In the genomic region with DNA sequence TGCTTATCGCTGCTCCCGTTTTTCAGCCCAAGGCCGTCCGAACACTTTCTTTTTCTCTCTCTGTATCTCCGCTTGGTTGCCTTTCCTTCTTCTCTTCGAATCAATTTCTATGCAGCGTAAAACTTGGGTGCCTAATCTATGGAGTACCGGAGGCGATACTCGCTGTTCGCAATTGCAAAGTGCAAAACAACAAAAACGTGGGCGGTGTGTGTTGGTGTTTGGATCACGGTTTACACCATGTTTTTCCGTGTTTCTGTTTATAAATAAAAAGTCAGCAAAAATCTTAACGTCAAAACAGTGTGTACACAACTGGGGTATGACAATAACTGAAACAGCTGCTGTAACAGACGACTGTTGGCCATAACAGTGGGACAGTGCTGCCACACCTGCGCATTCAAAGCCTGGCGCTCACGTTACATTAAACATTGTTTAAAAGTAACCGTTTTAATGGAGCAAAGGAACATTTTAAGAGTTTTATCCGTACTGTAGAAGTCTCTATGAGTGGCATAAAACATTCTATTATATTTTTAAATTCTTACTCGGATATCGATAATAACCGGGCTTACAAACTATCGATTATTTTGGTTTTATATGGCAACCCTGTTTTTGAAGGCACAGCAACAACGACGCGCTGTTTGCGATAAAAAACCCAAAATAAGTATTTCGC, we compare ENCODE assay signal across 1 fruit fly cellular context.
TF ChIP-seq lines count a peak whose summit lies in the region.

TSS of gene m-cup (minus strand) at position 333 of the 667 bp plus-strand sequence.
TSS of gene Det (plus strand) at position 588 of the 667 bp plus-strand sequence.

TF ChIP-seq in whole organism, embryonic, 481 proteins besides CTCF, POLR2A, EP300 and RAD21 (continued from another document):
- TF ChIP-seq Gug (GFP tag; IDR thresholded peaks at IDR 0.05; lab: Robert Waterston, UW) (no peak), CG4424 (GFP tag; optimal IDR thresholded peaks at IDR 0.05; lab: Kevin White, UChicago) (peak; percentile 8), Trl (optimal IDR thresholded peaks at IDR 0.05; lab: Kevin White, UChicago) (no peak), Trl (GFP tag; optimal IDR thresholded peaks at IDR 0.05; lab: Kevin White, UChicago) (peak; percentile 16), CG17829 (tag; optimal IDR thresholded peaks at IDR 0.05; lab: Kevin White, UChicago) (peak; percentile 37), zen2 (GFP tag; IDR thresholded peaks at IDR 0.05; lab: Robert Waterston, UW; ENCODE audit: partially characterized antibody) (peak; percentile 26; the same call in 1 of the 3 replicates), CG12219 (GFP tag; optimal IDR thresholded peaks at IDR 0.05; lab: Kevin White, UChicago) (no peak), CG15514 (GFP tag; optimal IDR thresholded peaks at IDR 0.05; lab: Kevin White, UChicago) (peak; percentile 32), CoRest (tag; optimal IDR thresholded peaks at IDR 0.05; lab: Kevin White, UChicago) (peak; percentile 45), pros (GFP tag; optimal IDR thresholded peaks at IDR 0.05; lab: Kevin White, UChicago) (no peak), CG13775 (GFP tag; optimal IDR thresholded peaks at IDR 0.05; lab: Kevin White, UChicago) (peak; percentile 24), CG4854 (GFP tag; optimal IDR thresholded peaks at IDR 0.05; lab: Kevin White, UChicago) (no peak), CG16813 (GFP tag; IDR thresholded peaks at IDR 0.05; lab: Robert Waterston, UW; ENCODE audit: partially characterized antibody) (peak; percentile 79), CG30403 (GFP tag; optimal IDR thresholded peaks at IDR 0.05; lab: Kevin White, UChicago) (peak; percentile 2), CG4707 (GFP tag; optimal IDR thresholded peaks at IDR 0.05; lab: Kevin White, UChicago) (no peak), gce (GFP tag; IDR thresholded peaks at IDR 0.05; lab: Robert Waterston, UW) (no peak), CG4820 (GFP tag; optimal IDR thresholded peaks at IDR 0.05; lab: Kevin White, UChicago) (peak; percentile 5), MESR4 (GFP tag; optimal IDR thresholded peaks at IDR 0.05; lab: Kevin White, UChicago) (peak; percentile 75), amos (GFP tag; IDR thresholded peaks at IDR 0.05; lab: Robert Waterston, UW; ENCODE audit: partially characterized antibody) (peak; percentile 69), CG3995 (GFP tag; optimal IDR thresholded peaks at IDR 0.05; lab: Kevin White, UChicago) (peak; percentile 49), inv (GFP tag; IDR thresholded peaks at IDR 0.05; lab: Robert Waterston, UW; ENCODE audit: partially characterized antibody) (peak; percentile 56), CG13424 (tag; optimal IDR thresholded peaks at IDR 0.05; lab: Kevin White, UChicago) (peak; percentile 28), gfzf (GFP tag; optimal IDR thresholded peaks at IDR 0.05; lab: Kevin White, UChicago) (peak; percentile 18), stwl (tag; optimal IDR thresholded peaks at IDR 0.05; lab: Kevin White, UChicago) (peak; percentile 83), lilli (GFP tag; optimal IDR thresholded peaks at IDR 0.05; lab: Kevin White, UChicago) (peak; percentile 36), lab (GFP tag; optimal IDR thresholded peaks at IDR 0.05; lab: Kevin White, UChicago) (peak; percentile 2), Myb (GFP tag; optimal IDR thresholded peaks at IDR 0.05; lab: Kevin White, UChicago) (peak; percentile 42), CG7987 (GFP tag; optimal IDR thresholded peaks at IDR 0.05; lab: Kevin White, UChicago) (peak; percentile 15), shn (GFP tag; optimal IDR thresholded peaks at IDR 0.05; lab: Kevin White, UChicago) (no peak), CG7372 (GFP tag; IDR thresholded peaks at IDR 0.05; lab: Robert Waterston, UW) (no peak), zf30C (GFP tag; optimal IDR thresholded peaks at IDR 0.05; lab: Kevin White, UChicago) (peak; percentile 44), CG34422 (GFP tag; IDR thresholded peaks at IDR 0.05; lab: Robert Waterston, UW) (peak; percentile 51; the same call in 1 of the 3 replicates), abd-A (tag; optimal IDR thresholded peaks at IDR 0.05; lab: Kevin White, UChicago) (no peak), CG12391 (tag; optimal IDR thresholded peaks at IDR 0.05; lab: Kevin White, UChicago) (peak; percentile 27), unpg (GFP tag; optimal IDR thresholded peaks at IDR 0.05; lab: Kevin White, UChicago) (peak; percentile 2), CG12104 (GFP tag; optimal IDR thresholded peaks at IDR 0.05; lab: Kevin White, UChicago) (peak; percentile 23), CG10543 (GFP tag; optimal IDR thresholded peaks at IDR 0.05; lab: Kevin White, UChicago) (peak; percentile 24), Hmr (GFP tag; optimal IDR thresholded peaks at IDR 0.05; lab: Kevin White, UChicago) (peak; percentile 23), CG7786 (GFP tag; optimal IDR thresholded peaks at IDR 0.05; lab: Kevin White, UChicago) (peak; percentile 5), BEAF-32 (GFP tag; optimal IDR thresholded peaks at IDR 0.05; lab: Kevin White, UChicago) (peak; percentile 86), CG30431 (GFP tag; optimal IDR thresholded peaks at IDR 0.05; lab: Kevin White, UChicago) (no peak), Sin3A (optimal IDR thresholded peaks at IDR 0.05; lab: Kevin White, UChicago) (peak; percentile 87), Aef1 (GFP tag; IDR thresholded peaks at IDR 0.05; lab: Robert Waterston, UW) (peak; percentile 15; the same call in 1 of the 3 replicates), dpn (GFP tag; optimal IDR thresholded peaks at IDR 0.05; lab: Kevin White, UChicago) (peak in 1 of 2 experiments; percentile 18), YL-1 (GFP tag; optimal IDR thresholded peaks at IDR 0.05; lab: Kevin White, UChicago) (peak; percentile 81), CG13123 (GFP tag; optimal IDR thresholded peaks at IDR 0.05; lab: Kevin White, UChicago) (no peak), twi (tag; optimal IDR thresholded peaks at IDR 0.05; lab: Kevin White, UChicago) (no peak), nmo (GFP tag; optimal IDR thresholded peaks at IDR 0.05; lab: Kevin White, UChicago) (peak; percentile 60), CG3847 (GFP tag; IDR thresholded peaks at IDR 0.05; lab: Robert Waterston, UW) (peak; percentile 49; the same call in 1 of the 2 replicates), zfh2 (GFP tag; optimal IDR thresholded peaks at IDR 0.05; lab: Kevin White, UChicago) (peak; percentile 31), CG10267 (tag; optimal IDR thresholded peaks at IDR 0.05; lab: Kevin White, UChicago) (peak; percentile 51), phol (tag; optimal IDR thresholded peaks at IDR 0.05; lab: Kevin White, UChicago) (peak; percentile 61), Lhr (GFP tag; optimal IDR thresholded peaks at IDR 0.05; lab: Kevin White, UChicago) (peak; percentile 49), CG18262 (tag; optimal IDR thresholded peaks at IDR 0.05; lab: Kevin White, UChicago) (peak; percentile 3), Doc3 (GFP tag; IDR thresholded peaks at IDR 0.05; lab: Robert Waterston, UW; ENCODE audit: partially characterized antibody) (peak; percentile 69), Rfx (GFP tag; IDR thresholded peaks at IDR 0.05; lab: Robert Waterston, UW) (no peak), bsh (GFP tag; optimal IDR thresholded peaks at IDR 0.05; lab: Kevin White, UChicago) (no peak), chif (GFP tag; optimal IDR thresholded peaks at IDR 0.05; lab: Kevin White, UChicago) (peak in 1 of 2 experiments; percentile 27), CG31441 (GFP tag; IDR thresholded peaks at IDR 0.05; lab: Robert Waterston, UW) (0 out of 2 replicates have a peak, but pooled peaks have one; percentile 15), sob (GFP tag; IDR thresholded peaks at IDR 0.05; lab: Robert Waterston, UW) (0 out of 2 replicates have a peak, but pooled peaks have one; percentile 7), CG14710 (tag; optimal IDR thresholded peaks at IDR 0.05; lab: Kevin White, UChicago) (peak; percentile 100), Dref (GFP tag; IDR thresholded peaks at IDR 0.05; lab: Robert Waterston, UW) (peak; percentile 69), nau (GFP tag; optimal IDR thresholded peaks at IDR 0.05; lab: Kevin White, UChicago) (no peak), CG15011 (GFP tag; optimal IDR thresholded peaks at IDR 0.05; lab: Kevin White, UChicago) (no peak), Sry-δ (GFP tag; optimal IDR thresholded peaks at IDR 0.05; lab: Kevin White, UChicago) (peak; percentile 69), zen (tag; optimal IDR thresholded peaks at IDR 0.05; lab: Kevin White, UChicago) (no peak), Deaf1 (tag; optimal IDR thresholded peaks at IDR 0.05; lab: Kevin White, UChicago) (no peak), Dp (GFP tag; optimal IDR thresholded peaks at IDR 0.05; lab: Kevin White, UChicago) (peak; percentile 82), CG4617 (GFP tag; optimal IDR thresholded peaks at IDR 0.05; lab: Kevin White, UChicago; ENCODE audit: borderline replicate concordance) (peak; percentile 44), HLH4C (GFP tag; IDR thresholded peaks at IDR 0.05; lab: Robert Waterston, UW; ENCODE audit: partially characterized antibody) (peak; percentile 60; the same call in 1 of the 3 replicates), knrl (GFP tag; IDR thresholded peaks at IDR 0.05; lab: Robert Waterston, UW; ENCODE audit: partially characterized antibody) (peak; percentile 80), HLH54F (GFP tag; optimal IDR thresholded peaks at IDR 0.05; lab: Kevin White, UChicago) (peak; percentile 1), CG7271 (tag; optimal IDR thresholded peaks at IDR 0.05; lab: Kevin White, UChicago) (peak; percentile 26), crp (GFP tag; optimal IDR thresholded peaks at IDR 0.05; lab: Kevin White, UChicago) (peak; percentile 69 to 93), CG15696 (tag; optimal IDR thresholded peaks at IDR 0.05; lab: Kevin White, UChicago) (peak; percentile 21), Ets65A (GFP tag; lab: Kevin White, UChicago) (peak; percentile 6), Dip3 (GFP tag; optimal IDR thresholded peaks at IDR 0.05; lab: Kevin White, UChicago) (no peak)
TF ChIP-seq in whole organism, embryonic: peak in this region for 106.
